Worm (Caenorhabditis elegans) whole organism, L1 larva: ENCODE results near the gene chil-5.
"Not testable (repeated sequence)": the region's sequence is repeated elsewhere in the genome, so short reads cannot be mapped to it uniquely, and the experiment has no call there.

ENCODE experiments used
- C04F5.9 ChIP-seq: sonication (generic microtip); optimal IDR thresholded peaks from 2 replicates; lab custom pipeline; 2016; ENCODE audit warnings: missing genetic modification characterization, missing compliant biosample characterization
- C16A3.4 ChIP-seq: fragments of 150-350 bp; optimal IDR thresholded peaks from 2 replicates; lab custom pipeline; 2014; ENCODE audit warnings: missing biosample characterization, missing genetic modification characterization
- aly-2 ChIP-seq: fragments of 150-350 bp; optimal IDR thresholded peaks from 2 replicates; lab custom pipeline; 2014; ENCODE audit warnings: missing biosample characterization, missing genetic modification characterization
- ceh-88 ChIP-seq: fragments of 200-800 bp; sonication (Bioruptor generic); IDR thresholded peaks from 2 replicates; pipeline ENCODE4 v1.3.6; 2022; ENCODE audit warnings: missing genetic modification characterization, missing compliant biosample characterization
- ces-1 ChIP-seq: fragments of 150-350 bp; optimal IDR thresholded peaks from 2 replicates; lab custom pipeline; 2014; ENCODE audit warnings: missing biosample characterization, missing genetic modification reagents, missing genetic modification characterization
- efl-1 ChIP-seq, 4 experiments: fragments of 150-350 bp; optimal IDR thresholded peaks in 3 of 4; peaks in 1 of 4; 1 replicate in 1 of 4; 2 replicates in 3 of 4; lab custom pipeline; 2014; ENCODE audit warnings: missing biosample characterization in 2 of 4, missing genetic modification characterization in 2 of 4, missing genetic modification reagents in 2 of 4
- efl-3 ChIP-seq: fragments of 200-800 bp; sonication (Bioruptor generic); optimal IDR thresholded peaks from 2 replicates; lab custom pipeline; 2018; ENCODE audit warnings: mild to moderate bottlenecking, missing genetic modification characterization, missing compliant biosample characterization
- egl-13 ChIP-seq: sonication (generic microtip); optimal IDR thresholded peaks from 2 replicates; lab custom pipeline; 2016; ENCODE audit warnings: missing genotype, missing genetic modification reagents, missing genetic modification characterization, missing compliant biosample characterization
- elt-3 ChIP-seq, 6 experiments: fragments of 150-350 bp in 1 of 6; sonication (generic microtip); optimal IDR thresholded peaks; 2 replicates each; lab custom pipeline; 2017 to 2018; ENCODE audit warnings: missing biosample characterization in 6 of 6, missing genetic modification characterization in 6 of 6, inconsistent platforms in 1 of 6
- ets-5 ChIP-seq: fragments of 200-800 bp; sonication (Bioruptor generic); IDR thresholded peaks from 2 replicates; pipeline ENCODE4 v1.3.6; 2022; ENCODE audit warnings: missing genetic modification characterization, missing compliant biosample characterization
- fkh-10 ChIP-seq: sonication (generic microtip); optimal IDR thresholded peaks from 2 replicates; lab custom pipeline; 2017; ENCODE audit warnings: missing biosample characterization, missing genetic modification reagents, missing genetic modification characterization
- fkh-4 ChIP-seq: sonication (generic microtip); optimal IDR thresholded peaks from 2 replicates; lab custom pipeline; 2016; ENCODE audit warnings: missing compliant biosample characterization, missing genetic modification characterization, borderline replicate concordance
- fkh-8 ChIP-seq: sonication (generic microtip); optimal IDR thresholded peaks from 2 replicates; lab custom pipeline; 2016; ENCODE audit warnings: mild to moderate bottlenecking, missing genetic modification characterization, missing compliant biosample characterization
- grh-1 ChIP-seq: fragments of 200-800 bp; sonication (Bioruptor generic); IDR thresholded peaks from 2 replicates; pipeline ENCODE4 v1.3.6; 2022; ENCODE audit warnings: missing genetic modification reagents, missing genetic modification characterization, missing compliant biosample characterization
- hlh-4 ChIP-seq: sonication (generic microtip); optimal IDR thresholded peaks from 2 replicates; lab custom pipeline; 2016; ENCODE audit warnings: mild to moderate bottlenecking, missing genetic modification characterization, missing compliant biosample characterization
- irx-1 ChIP-seq: sonication (generic microtip); optimal IDR thresholded peaks from 2 replicates; lab custom pipeline; 2016; ENCODE audit warnings: missing genetic modification characterization, missing compliant biosample characterization
- isw-1 ChIP-seq: fragments of 200-800 bp; sonication (Bioruptor generic); IDR thresholded peaks from 2 replicates; pipeline ENCODE4 v1.3.6; 2022; ENCODE audit warnings: missing genetic modification characterization, missing compliant biosample characterization
- jun-1 ChIP-seq: fragments of 150-350 bp; optimal IDR thresholded peaks from 2 replicates; lab custom pipeline; 2014; ENCODE audit warnings: missing biosample characterization, missing genetic modification reagents, missing genetic modification characterization
- lin-14 ChIP-seq: fragments of 200-800 bp; sonication (Bioruptor generic); optimal IDR thresholded peaks from 2 replicates; lab custom pipeline; 2018; ENCODE audit warnings: mild to moderate bottlenecking, missing genetic modification characterization, moderate library complexity, missing compliant biosample characterization
- lin-15B ChIP-seq: fragments of 150-350 bp; sonication (generic microtip); optimal IDR thresholded peaks from 3 replicates; lab custom pipeline; 2014; ENCODE audit warnings: missing biosample characterization, missing genetic modification characterization
- lin-35 ChIP-seq, 2 experiments: fragments of 150-350 bp; optimal IDR thresholded peaks; 2 replicates each; lab custom pipeline; 2014; ENCODE audit warnings: missing biosample characterization in 2 of 2, missing genetic modification characterization in 2 of 2, missing genetic modification reagents in 2 of 2
- lin-39 ChIP-seq: fragments of 150-350 bp; optimal IDR thresholded peaks from 2 replicates; lab custom pipeline; 2014; ENCODE audit warnings: missing biosample characterization, missing genetic modification reagents, missing genetic modification characterization
- lir-3 ChIP-seq: sonication (generic microtip); optimal IDR thresholded peaks from 2 replicates; lab custom pipeline; 2016; ENCODE audit warnings: mild to moderate bottlenecking, missing genetic modification characterization, moderate library complexity, missing compliant biosample characterization; ENCODE audit not compliant: poor library complexity
- mef-2 ChIP-seq: fragments of 150-350 bp; optimal IDR thresholded peaks from 2 replicates; lab custom pipeline; 2014; ENCODE audit warnings: missing biosample characterization, missing genetic modification characterization
- mep-1 ChIP-seq: fragments of 150-350 bp; optimal IDR thresholded peaks from 2 replicates; lab custom pipeline; 2014; ENCODE audit warnings: missing biosample characterization, missing genetic modification characterization
- nhr-20 ChIP-seq: sonication (generic microtip); optimal IDR thresholded peaks from 2 replicates; lab custom pipeline; 2016; ENCODE audit warnings: mild to moderate bottlenecking, missing genetic modification characterization, missing compliant biosample characterization
- nhr-71 ChIP-seq: sonication (generic microtip); optimal IDR thresholded peaks from 2 replicates; lab custom pipeline; 2016; ENCODE audit warnings: mild to moderate bottlenecking, missing genetic modification characterization, moderate library complexity, missing compliant biosample characterization
- nhr-76 ChIP-seq: sonication (generic microtip); optimal IDR thresholded peaks from 2 replicates; lab custom pipeline; 2017; ENCODE audit warnings: missing biosample characterization, missing genetic modification characterization
- nhr-90 ChIP-seq: sonication (generic microtip); optimal IDR thresholded peaks from 2 replicates; lab custom pipeline; 2016; ENCODE audit warnings: mild to moderate bottlenecking, missing genetic modification characterization, missing compliant biosample characterization; ENCODE audit not compliant: poor library complexity
- pag-3 ChIP-seq: sonication (generic microtip); optimal IDR thresholded peaks from 2 replicates; lab custom pipeline; 2017; ENCODE audit warnings: missing genetic modification characterization, mild to moderate bottlenecking, missing compliant biosample characterization, antibody characterized with exemption, borderline replicate concordance; ENCODE audit not compliant: insufficient read depth
- rnt-1 ChIP-seq: sonication (generic microtip); optimal IDR thresholded peaks from 2 replicates; lab custom pipeline; 2016; ENCODE audit warnings: mild to moderate bottlenecking, missing genetic modification characterization, moderate library complexity, missing compliant biosample characterization
- sox-4 ChIP-seq: sonication (generic microtip); optimal IDR thresholded peaks from 2 replicates; lab custom pipeline; 2016; ENCODE audit warnings: missing genetic modification characterization, missing compliant biosample characterization
- swsn-7 ChIP-seq: sonication (generic microtip); optimal IDR thresholded peaks from 2 replicates; lab custom pipeline; 2016; ENCODE audit warnings: missing genetic modification characterization, missing compliant biosample characterization
- unc-62 ChIP-seq: fragments of 150-350 bp; optimal IDR thresholded peaks from 2 replicates; lab custom pipeline; 2014; ENCODE audit warnings: missing biosample characterization, missing genetic modification reagents, missing genetic modification characterization
- unc-86 ChIP-seq: sonication (generic microtip); optimal IDR thresholded peaks from 2 replicates; lab custom pipeline; 2016; ENCODE audit warnings: missing genetic modification characterization, missing compliant biosample characterization
- ztf-4 ChIP-seq: fragments of 150-350 bp; optimal IDR thresholded peaks from 2 replicates; lab custom pipeline; 2014; ENCODE audit warnings: missing biosample characterization, missing genetic modification characterization

Gene chil-5

ce11 chrII:9872961-9873360 lies 13.5 kb upstream of the chil-5 start, which contains the start of gene chil-8:
chil-8 (minus strand) TSS chrII:9873061.
- TF ChIP-seq aly-2 (tag; lab: Kevin White, UChicago) (no peak), unc-86 (no peak), hlh-4 (tag; lab: Kevin White, UChicago) (no peak), fkh-4 (tag; lab: Kevin White, UChicago) (no peak), ztf-4 (tag; lab: Kevin White, UChicago) (no peak), ets-5 (GFP tag; lab: Robert Waterston, UW) (no peak), C04F5.9 (no peak), rnt-1 (tag; lab: Kevin White, UChicago) (no peak), lin-14 (no peak), ces-1 (GFP tag; lab: Kevin White, UChicago) (no peak)

- no peak for TF ChIP-seq nhr-90 (tag; lab: Kevin White, UChicago)
- TF ChIP-seq irx-1 (tag; lab: Kevin White, UChicago), result no peak
- no peak for TF ChIP-seq jun-1 (tag; lab: Kevin White, UChicago)
- no peak for TF ChIP-seq efl-3 (GFP tag; lab: Kevin White, UChicago)
- TF ChIP-seq egl-13, result no peak
- no peak for TF ChIP-seq sox-4 (tag; lab: Kevin White, UChicago)
- no peak for TF ChIP-seq C04F5.9
- TF ChIP-seq lin-39 (tag; lab: Kevin White, UChicago), result no peak
Observed at ce11 chrII:9871061-9871460, 11.6 kb upstream of the chil-5 start, which contains the start of gene chil-7. chil-7 (minus strand) TSS chrII:9871172.

- TF ChIP-seq efl-3 (GFP tag; lab: Kevin White, UChicago) (no peak), mef-2 (tag; lab: Kevin White, UChicago) (no peak), ceh-88 (GFP tag; lab: Robert Waterston, UW) (no peak), efl-1 (optimal IDR thresholded peaks at IDR 0.05; lab: Kevin White, UChicago) (no peak), efl-1 (GFP tag; optimal IDR thresholded peaks at IDR 0.05 in 1 of 2; lab: Kevin White, UChicago) (peak in 1 of 2 experiments; percentile 86), fkh-8 (tag; lab: Kevin White, UChicago) (no peak), C04F5.9 (no peak)
Observed at ce11 chrII:9868698-9869097, 9.2 kb upstream of the chil-5 start, which contains the start of gene old-1. old-1 (minus strand) TSS chrII:9868747.

ce11 chrII:9868207-9868606 lies 8.7 kb upstream of the chil-5 start:
- no peak for TF ChIP-seq isw-1
- no peak for TF ChIP-seq nhr-76 (tag; lab: Kevin White, UChicago)

- TF ChIP-seq ceh-88 (GFP tag; lab: Robert Waterston, UW); pag-3 (tag; lab: Kevin White, UChicago); unc-62 (GFP tag; lab: Kevin White, UChicago): not testable (repeated sequence)
Observed at ce11 chrII:9866378-9866777, 6.9 kb upstream of the chil-5 start, which contains the start of gene chil-1. chil-1 (minus strand) TSS chrII:9866478.

- no peak for TF ChIP-seq C16A3.4 (tag; lab: Kevin White, UChicago)
- no peak for TF ChIP-seq egl-13
- TF ChIP-seq unc-86, result no peak
- no peak for TF ChIP-seq nhr-71 (tag; lab: Kevin White, UChicago)
- TF ChIP-seq fkh-10 (GFP tag; lab: Kevin White, UChicago), result no peak
Observed at ce11 chrII:9862147-9862546, 2.7 kb upstream of the chil-5 start, which contains the start of gene C08H9.18. C08H9.18 (minus strand) TSS chrII:9862247.

ce11 chrII:9861394-9861793 lies 1.9 kb upstream of the chil-5 start, which contains the start of gene chil-3:
chil-3 (minus strand) TSS chrII:9861494.
- TF ChIP-seq grh-1 (GFP tag; lab: Robert Waterston, UW) (no peak), swsn-7 (tag; lab: Kevin White, UChicago) (no peak), lin-39 (tag; lab: Kevin White, UChicago) (no peak), lin-35 (GFP tag; optimal IDR thresholded peaks at IDR 0.05; lab: Kevin White, UChicago) (no peak), ceh-88 (GFP tag; lab: Robert Waterston, UW) (no peak), lir-3 (tag; lab: Kevin White, UChicago) (no peak), elt-3 (tag; optimal IDR thresholded peaks at IDR 0.05; lab: Kevin White, UChicago) (no peak), nhr-20 (tag; lab: Kevin White, UChicago) (no peak), mep-1 (tag; lab: Kevin White, UChicago) (no peak), lin-15B (tag; lab: Kevin White, UChicago) (no peak)
